Worm (Caenorhabditis elegans) whole organism, mixed stage, embryonic: Measurements from ENCODE around the gene ceh-28.

Experiments
- M03D4.4 ChIP-seq: sonication (generic microtip); optimal IDR thresholded peaks from 2 replicates; lab custom pipeline; 2017; ENCODE audit warnings: mild to moderate bottlenecking, missing genetic modification characterization, missing compliant biosample characterization
- bed-3 ChIP-seq: fragments of 200-800 bp; sonication (Bioruptor generic); optimal IDR thresholded peaks from 3 replicates; lab custom pipeline; 2018; ENCODE audit warnings: mild to moderate bottlenecking, missing genetic modification characterization, moderate library complexity, missing compliant biosample characterization
- blmp-1 ChIP-seq: fragments of 150-350 bp; optimal IDR thresholded peaks from 2 replicates; lab custom pipeline; 2014; ENCODE audit warnings: missing biosample characterization, missing genetic modification characterization
- ceh-39 ChIP-seq: fragments of 150-350 bp; optimal IDR thresholded peaks from 2 replicates; lab custom pipeline; 2014; ENCODE audit warnings: missing biosample characterization, missing genetic modification characterization
- ceh-43 ChIP-seq: fragments of 200-800 bp; sonication (Bioruptor generic); optimal IDR thresholded peaks from 2 replicates; lab custom pipeline; 2018; ENCODE audit warnings: mild to moderate bottlenecking, missing genetic modification characterization, moderate library complexity, missing compliant biosample characterization
- ceh-83 ChIP-seq: fragments of 200-800 bp; sonication (Bioruptor generic); optimal IDR thresholded peaks from 2 replicates; lab custom pipeline; 2018; ENCODE audit warnings: mild to moderate bottlenecking, missing genetic modification characterization, missing compliant biosample characterization
- ces-1 ChIP-seq: fragments of 150-350 bp; optimal IDR thresholded peaks from 2 replicates; lab custom pipeline; 2014; ENCODE audit warnings: missing biosample characterization, missing genetic modification reagents, missing genetic modification characterization
- cnd-1 ChIP-seq: fragments of 200-800 bp; sonication (Bioruptor generic); optimal IDR thresholded peaks from 2 replicates; lab custom pipeline; 2018; ENCODE audit warnings: mild to moderate bottlenecking, missing genetic modification characterization, missing compliant biosample characterization
- drap-1 ChIP-seq: fragments of 200-800 bp; sonication (Bioruptor generic); optimal IDR thresholded peaks from 3 replicates; lab custom pipeline; 2018; ENCODE audit warnings: mild to moderate bottlenecking, missing genetic modification characterization, missing compliant biosample characterization
- elt-1 ChIP-seq: sonication (generic microtip); optimal IDR thresholded peaks from 2 replicates; lab custom pipeline; 2017; ENCODE audit warnings: missing genetic modification characterization, mild to moderate bottlenecking, missing compliant biosample characterization, antibody characterized with exemption, moderate library complexity, borderline replicate concordance; ENCODE audit not compliant: insufficient read depth
- elt-3 ChIP-seq: fragments of 150-350 bp; optimal IDR thresholded peaks from 2 replicates; lab custom pipeline; 2014; ENCODE audit warnings: missing biosample characterization, missing genetic modification characterization
- flh-1 ChIP-seq: fragments of 200-800 bp; sonication (Bioruptor generic); optimal IDR thresholded peaks from 2 replicates; lab custom pipeline; 2018; ENCODE audit warnings: mild to moderate bottlenecking, missing genetic modification characterization, moderate library complexity, missing compliant biosample characterization
- hlh-1 ChIP-seq: fragments of 150-350 bp; optimal IDR thresholded peaks from 2 replicates; lab custom pipeline; 2014; ENCODE audit warnings: missing biosample characterization, missing genetic modification reagents, missing genetic modification characterization
- lin-32 ChIP-seq: fragments of 200-800 bp; sonication (Bioruptor generic); optimal IDR thresholded peaks from 2 replicates; lab custom pipeline; 2018; ENCODE audit warnings: mild to moderate bottlenecking, missing genetic modification characterization, missing compliant biosample characterization
- lsy-2 ChIP-seq: fragments of 150-350 bp; optimal IDR thresholded peaks from 2 replicates; lab custom pipeline; 2014; ENCODE audit warnings: missing biosample characterization, missing genetic modification characterization
- mab-5 ChIP-seq: fragments of 150-350 bp; optimal IDR thresholded peaks from 2 replicates; lab custom pipeline; 2014; ENCODE audit warnings: missing biosample characterization, missing genetic modification characterization
- mep-1 ChIP-seq: fragments of 150-350 bp; optimal IDR thresholded peaks from 2 replicates; lab custom pipeline; 2017; ENCODE audit warnings: missing biosample characterization, missing genetic modification reagents, missing genetic modification characterization, inconsistent platforms
- mls-2 ChIP-seq: sonication (generic microtip); optimal IDR thresholded peaks from 2 replicates; lab custom pipeline; 2016; ENCODE audit warnings: mild to moderate bottlenecking, missing genetic modification characterization, moderate library complexity, missing compliant biosample characterization
- nhr-12 ChIP-seq: fragments of 150-350 bp; optimal IDR thresholded peaks from 2 replicates; lab custom pipeline; 2014; ENCODE audit warnings: missing biosample characterization, missing genetic modification characterization
- nhr-2 ChIP-seq: fragments of 150-350 bp; optimal IDR thresholded peaks from 2 replicates; lab custom pipeline; 2014; ENCODE audit warnings: missing biosample characterization, missing genetic modification characterization
- nhr-237 ChIP-seq: fragments of 150-350 bp; optimal IDR thresholded peaks from 2 replicates; lab custom pipeline; 2014; ENCODE audit warnings: missing biosample characterization, missing genetic modification characterization
- nhr-28 ChIP-seq: fragments of 150-350 bp; optimal IDR thresholded peaks from 2 replicates; lab custom pipeline; 2014; ENCODE audit warnings: missing biosample characterization, missing genetic modification characterization
- nhr-76 ChIP-seq: sonication (generic microtip); optimal IDR thresholded peaks from 2 replicates; lab custom pipeline; 2017; ENCODE audit warnings: missing biosample characterization, missing genetic modification characterization
- pha-4 ChIP-seq: fragments of 150-350 bp; optimal IDR thresholded peaks from 2 replicates; lab custom pipeline; 2018; ENCODE audit warnings: missing biosample characterization, missing genetic modification reagents, missing genetic modification characterization
- sem-2 ChIP-seq: fragments of 200-800 bp; sonication (Bioruptor generic); optimal IDR thresholded peaks from 2 replicates; lab custom pipeline; 2018; ENCODE audit warnings: mild to moderate bottlenecking, missing genetic modification characterization, missing compliant biosample characterization
- snpc-4 ChIP-seq: fragments of 150-350 bp; optimal IDR thresholded peaks from 2 replicates; lab custom pipeline; 2014; ENCODE audit warnings: missing biosample characterization, missing genetic modification characterization
- sptf-1 ChIP-seq: sonication (generic microtip); optimal IDR thresholded peaks from 2 replicates; lab custom pipeline; 2017; ENCODE audit warnings: mild to moderate bottlenecking, missing genetic modification characterization, moderate library complexity, missing compliant biosample characterization
- tbx-8 ChIP-seq: fragments of 200-800 bp; sonication (Bioruptor generic); optimal IDR thresholded peaks from 2 replicates; lab custom pipeline; 2018; ENCODE audit warnings: mild to moderate bottlenecking, missing genetic modification characterization, moderate library complexity, missing compliant biosample characterization
- unc-120 ChIP-seq: sonication (generic microtip); optimal IDR thresholded peaks from 2 replicates; lab custom pipeline; 2017; ENCODE audit warnings: missing genetic modification characterization, missing compliant biosample characterization; ENCODE audit not compliant: poor library complexity, severe bottlenecking
- unc-39 ChIP-seq: fragments of 150-350 bp; optimal IDR thresholded peaks from 2 replicates; lab custom pipeline; 2014; ENCODE audit warnings: missing biosample characterization, missing genetic modification characterization
- unc-62 ChIP-seq: fragments of 150-350 bp; optimal IDR thresholded peaks from 2 replicates; lab custom pipeline; 2014; ENCODE audit warnings: missing biosample characterization, missing genetic modification reagents, missing genetic modification characterization
- zip-8 ChIP-seq: fragments of 150-350 bp; optimal IDR thresholded peaks from 2 replicates; lab custom pipeline; 2014; ENCODE audit warnings: missing biosample characterization, missing genetic modification characterization
- ztf-11 ChIP-seq: fragments of 150-350 bp; optimal IDR thresholded peaks from 2 replicates; lab custom pipeline; 2014; ENCODE audit warnings: missing biosample characterization, missing genetic modification characterization

ceh-28 gene

DNA sequence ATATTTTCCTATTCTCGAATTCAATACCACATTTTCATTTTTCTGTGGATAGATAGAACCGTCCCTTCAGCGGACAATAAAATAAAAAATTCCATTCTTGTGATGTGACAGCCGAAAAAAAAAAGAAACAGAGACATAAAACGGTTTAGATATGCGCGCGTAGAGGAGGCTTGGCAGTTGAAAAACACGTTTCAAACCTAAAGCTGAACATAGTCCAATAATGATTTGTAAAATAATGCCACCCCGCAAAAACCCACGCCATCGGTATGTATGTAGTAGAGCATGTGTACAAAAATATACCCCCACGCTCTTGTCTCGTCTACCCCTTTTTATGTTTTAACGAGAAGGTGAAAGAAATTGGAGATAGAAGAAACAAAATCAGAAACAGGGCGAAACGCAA is 34.2 kb downstream of the ceh-28 start:
- TF ChIP-seq unc-39 (no peak), flh-1 (no peak), blmp-1 (tag; lab: Kevin White, UChicago) (no peak), zip-8 (tag; lab: Kevin White, UChicago) (no peak), ceh-83 (GFP tag; lab: Kevin White, UChicago) (no peak), sptf-1 (tag; lab: Kevin White, UChicago) (no peak), mab-5 (tag; lab: Kevin White, UChicago) (no peak), mep-1 (tag; lab: Kevin White, UChicago) (no peak), nhr-2 (tag; lab: Kevin White, UChicago) (no peak), elt-3 (tag; lab: Kevin White, UChicago) (no peak), ceh-43 (GFP tag; lab: Kevin White, UChicago) (no peak), snpc-4 (tag; lab: Kevin White, UChicago) (no peak), ces-1 (GFP tag; lab: Kevin White, UChicago) (no peak), nhr-28 (tag; lab: Kevin White, UChicago) (no peak), tbx-8 (GFP tag; lab: Kevin White, UChicago) (no peak), unc-120 (no peak), bed-3 (no peak), lsy-2 (no peak), pha-4 (tag; lab: Kevin White, UChicago) (no peak), lin-32 (GFP tag; lab: Kevin White, UChicago) (no peak)

DNA sequence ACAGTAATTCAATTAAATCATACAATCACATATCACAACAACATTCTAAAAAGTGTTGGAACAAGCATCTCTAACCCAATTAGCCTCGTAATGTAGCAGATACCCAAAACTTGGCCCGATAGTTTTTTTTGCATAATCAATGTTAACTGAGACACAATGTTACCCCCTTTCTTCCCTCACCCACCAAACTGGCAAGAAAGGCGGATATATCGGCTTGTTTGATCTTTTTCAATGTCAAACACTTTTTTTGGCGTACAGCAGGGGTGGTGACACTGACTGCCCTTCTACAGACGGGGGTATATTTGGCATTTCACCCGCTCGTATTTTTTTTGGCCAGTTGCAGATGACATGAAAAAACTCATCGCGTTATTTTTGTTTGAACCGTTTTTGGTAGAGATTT is 35.5 kb downstream of the ceh-28 start:
- no peak for TF ChIP-seq nhr-12
- TF ChIP-seq sptf-1 (tag; lab: Kevin White, UChicago), result no peak
- TF ChIP-seq pha-4 (tag; lab: Kevin White, UChicago), result no peak
- TF ChIP-seq ces-1 (GFP tag; lab: Kevin White, UChicago), result no peak
- TF ChIP-seq drap-1 (GFP tag; lab: Kevin White, UChicago), result no peak
- no peak for TF ChIP-seq ztf-11 (tag; lab: Kevin White, UChicago)
- no peak for TF ChIP-seq elt-1 (tag; lab: Kevin White, UChicago)
- no peak for TF ChIP-seq unc-62 (GFP tag; lab: Kevin White, UChicago)
- TF ChIP-seq hlh-1 (tag; lab: Kevin White, UChicago), result no peak
- no peak for TF ChIP-seq sem-2 (GFP tag; lab: Kevin White, UChicago)
- no peak for TF ChIP-seq ceh-39
- TF ChIP-seq mls-2, result no peak
- no peak for TF ChIP-seq nhr-2 (tag; lab: Kevin White, UChicago)
- TF ChIP-seq nhr-76 (tag; lab: Kevin White, UChicago), result no peak
- no peak for TF ChIP-seq cnd-1 (tag; lab: Kevin White, UChicago)
- no peak for TF ChIP-seq nhr-28 (tag; lab: Kevin White, UChicago)

DNA sequence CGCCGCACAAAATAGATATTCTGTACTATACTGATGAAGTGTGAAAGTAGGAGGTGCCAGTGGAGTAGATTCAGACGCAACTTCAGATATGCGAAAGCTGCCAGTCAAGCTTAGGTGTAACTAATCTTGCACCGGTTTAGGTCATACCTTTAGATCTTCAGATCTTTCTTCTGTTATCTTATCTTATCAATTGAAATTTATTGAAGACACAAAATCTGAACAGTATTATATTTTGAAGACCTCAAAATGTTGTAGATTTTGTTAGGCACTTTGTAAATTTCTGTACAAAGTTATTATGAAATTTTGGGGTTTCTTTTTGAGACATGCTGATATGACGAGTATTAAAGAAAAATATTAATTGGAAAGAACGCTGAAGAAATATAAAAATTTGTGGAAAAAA is 38.2 kb downstream of the ceh-28 start:
- TF ChIP-seq drap-1 (GFP tag; lab: Kevin White, UChicago), result no peak
- no peak for TF ChIP-seq nhr-76 (tag; lab: Kevin White, UChicago)
- no peak for TF ChIP-seq nhr-2 (tag; lab: Kevin White, UChicago)

DNA sequence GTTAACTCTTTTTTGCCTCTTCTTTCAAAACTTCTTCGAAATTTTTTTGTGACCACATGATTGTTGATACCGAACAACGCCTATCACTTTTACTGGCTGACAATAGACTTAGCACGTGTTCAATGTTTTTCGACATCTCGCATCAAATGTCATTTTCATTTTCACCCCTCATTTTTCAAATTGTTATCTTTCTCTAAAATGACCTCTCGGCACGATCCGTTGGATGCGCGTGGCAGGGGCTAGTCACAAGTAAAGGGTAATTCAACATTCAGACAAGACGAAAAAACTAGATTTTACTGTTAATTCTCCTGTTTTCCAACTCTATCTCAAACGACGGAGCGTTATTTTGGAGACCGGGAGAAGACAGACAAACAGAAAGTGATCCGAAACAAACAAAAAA is 39.0 kb downstream of the ceh-28 start, which contains the start of gene F17H10.2:
Gene F17H10.2 (plus strand): TSS at position 316 of the 400 bp plus-strand sequence.
- no peak for TF ChIP-seq pha-4 (tag; lab: Kevin White, UChicago)
- TF ChIP-seq cnd-1 (tag; lab: Kevin White, UChicago), result no peak
- TF ChIP-seq unc-120, result no peak
- no peak for TF ChIP-seq ceh-83 (GFP tag; lab: Kevin White, UChicago)
- TF ChIP-seq M03D4.4 (tag; lab: Kevin White, UChicago), result no peak
- no peak for TF ChIP-seq snpc-4 (tag; lab: Kevin White, UChicago)
- no peak for TF ChIP-seq tbx-8 (GFP tag; lab: Kevin White, UChicago)

DNA sequence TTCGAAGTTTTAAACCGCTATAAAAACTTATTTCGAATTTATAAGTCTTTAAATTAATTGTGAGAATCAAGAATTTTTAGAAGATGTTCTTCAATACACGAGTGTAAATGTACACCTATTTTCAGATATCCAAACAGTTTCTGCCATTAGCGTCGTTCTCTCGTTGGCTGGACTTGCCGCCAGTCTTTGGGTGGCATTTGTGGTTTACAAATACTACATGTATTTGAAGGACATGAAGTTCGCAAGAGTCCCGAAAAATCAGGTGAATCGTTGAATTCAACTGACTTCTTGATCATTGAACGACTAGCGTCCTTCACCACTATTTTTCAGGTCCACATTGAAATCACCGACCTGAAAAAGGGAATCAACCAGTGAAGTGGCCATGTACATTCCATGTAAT is 41.2 kb downstream of the ceh-28 start:
- TF ChIP-seq lsy-2 (no peak), ces-1 (GFP tag; lab: Kevin White, UChicago) (no peak), nhr-12 (no peak), snpc-4 (tag; lab: Kevin White, UChicago) (no peak), nhr-237 (tag; lab: Kevin White, UChicago) (no peak), ceh-39 (no peak), ceh-83 (GFP tag; lab: Kevin White, UChicago) (no peak), unc-120 (no peak), mab-5 (tag; lab: Kevin White, UChicago) (no peak)
